Fruit fly (Drosophila melanogaster) whole organism, adult: Measurements from ENCODE around the gene CG31248.

ENCODE experiments used
- CG11617 ChIP-seq: fragments of 200-800 bp; sonication (Bioruptor generic); optimal IDR thresholded peaks from 2 replicates; lab custom pipeline; 2017; ENCODE audit warnings: mild to moderate bottlenecking, missing biosample characterization, missing genetic modification reagents, missing genetic modification characterization
- CG12768 ChIP-seq: fragments of 200-800 bp; sonication (Bioruptor generic); optimal IDR thresholded peaks from 2 replicates; lab custom pipeline; 2017; ENCODE audit warnings: missing biosample characterization, missing genetic modification characterization, mild to moderate bottlenecking, moderate library complexity, missing genetic modification reagents
- CG14711 ChIP-seq: fragments of 200-800 bp; sonication (Bioruptor generic); optimal IDR thresholded peaks from 2 replicates; lab custom pipeline; 2018; ENCODE audit warnings: missing biosample characterization, mild to moderate bottlenecking, missing genetic modification characterization, moderate library complexity
- CG1620 ChIP-seq: fragments of 200-800 bp; sonication (Bioruptor generic); optimal IDR thresholded peaks from 2 replicates; lab custom pipeline; 2016; ENCODE audit warnings: missing biosample characterization, missing genetic modification characterization
- CG33017 ChIP-seq: fragments of 200-800 bp; sonication (Bioruptor generic); optimal IDR thresholded peaks from 2 replicates; lab custom pipeline; 2018; ENCODE audit warnings: missing biosample characterization, mild to moderate bottlenecking, missing genetic modification characterization, moderate library complexity
- CG5204 ChIP-seq: fragments of 200-800 bp; sonication (Bioruptor generic); optimal IDR thresholded peaks from 2 replicates; lab custom pipeline; 2016; ENCODE audit warnings: missing biosample characterization, missing genetic modification characterization
- CG7045 ChIP-seq: fragments of 200-800 bp; sonication (Bioruptor generic); optimal IDR thresholded peaks from 2 replicates; lab custom pipeline; 2017; ENCODE audit warnings: missing biosample characterization, mild to moderate bottlenecking, missing genetic modification characterization
- CG7101 ChIP-seq: fragments of 200-800 bp; sonication (Bioruptor generic); optimal IDR thresholded peaks from 2 replicates; lab custom pipeline; 2018; ENCODE audit warnings: missing biosample characterization, mild to moderate bottlenecking, missing genetic modification characterization, moderate library complexity
- Clk ChIP-seq: fragments of 200-800 bp; sonication (Bioruptor generic); optimal IDR thresholded peaks from 2 replicates; lab custom pipeline; 2017; ENCODE audit warnings: missing biosample characterization, missing genetic modification characterization
- Crg-1 ChIP-seq: fragments of 200-800 bp; sonication (Bioruptor generic); optimal IDR thresholded peaks from 2 replicates; lab custom pipeline; 2016; ENCODE audit warnings: missing biosample characterization, missing genetic modification characterization
- Hr96 ChIP-seq: fragments of 200-800 bp; sonication (Bioruptor generic); optimal IDR thresholded peaks from 2 replicates; lab custom pipeline; 2016; ENCODE audit warnings: missing biosample characterization, missing genetic modification characterization
- Mnt ChIP-seq: fragments of 200-800 bp; sonication (Bioruptor generic); optimal IDR thresholded peaks from 2 replicates; lab custom pipeline; 2016; ENCODE audit warnings: missing biosample characterization, mild to moderate bottlenecking, missing genetic modification characterization
- bab1 ChIP-seq: fragments of 200-800 bp; sonication (Bioruptor generic); optimal IDR thresholded peaks from 3 replicates; lab custom pipeline; 2019; ENCODE audit warnings: missing biosample characterization, mild to moderate bottlenecking, missing genetic modification characterization, moderate library complexity
- cic ChIP-seq: fragments of 200-800 bp; sonication (Bioruptor generic); optimal IDR thresholded peaks from 2 replicates; lab custom pipeline; 2017; ENCODE audit warnings: missing biosample characterization, mild to moderate bottlenecking, missing genetic modification characterization, moderate library complexity
- cnc ChIP-seq, 2 experiments: fragments of >200 bp; optimal IDR thresholded peaks; 2 replicates each; lab custom pipeline; 2017
- kay ChIP-seq: fragments of 200-800 bp; sonication (Bioruptor generic); peaks from one replicate; lab custom pipeline; 2016; ENCODE audit warnings: missing biosample characterization, missing genetic modification characterization, borderline replicate concordance
- ovo ChIP-seq: fragments of 200-800 bp; sonication (Bioruptor generic); optimal IDR thresholded peaks from 2 replicates; lab custom pipeline; 2016; ENCODE audit warnings: missing biosample characterization, missing genetic modification characterization
- pad ChIP-seq: fragments of 200-800 bp; sonication (Bioruptor generic); optimal IDR thresholded peaks from 3 replicates; lab custom pipeline; 2017; ENCODE audit warnings: missing biosample characterization, missing genetic modification characterization, mild to moderate bottlenecking, moderate library complexity, missing genetic modification reagents
- tj ChIP-seq: fragments of 200-800 bp; sonication (Bioruptor generic); optimal IDR thresholded peaks from 3 replicates; lab custom pipeline; 2017; ENCODE audit warnings: missing biosample characterization, mild to moderate bottlenecking, missing genetic modification characterization, moderate library complexity
- toe ChIP-seq: fragments of 200-800 bp; sonication (Bioruptor generic); optimal IDR thresholded peaks from 2 replicates; lab custom pipeline; 2016; ENCODE audit warnings: missing biosample characterization, missing genetic modification characterization

Gene CG31248

dm6 chr3R:7086377-7087200, 42.5 kb upstream of the CG31248 start, which contains the start of gene alphaTub84B:
TSS of gene alphaTub84B (plus strand) at chr3R:7086599.
- TF ChIP-seq cic (peak; percentile 86), ovo (no peak), CG12768 (peak; percentile 43), kay (no peak), CG7101 (tag; lab: Kevin White, UChicago) (peak; percentile 61), pad (GFP tag; lab: Kevin White, UChicago) (no peak), CG5204 (GFP tag; lab: Kevin White, UChicago) (no peak), Clk (GFP tag; lab: Kevin White, UChicago) (no peak), Crg-1 (GFP tag; lab: Kevin White, UChicago) (peak; percentile 84), Hr96 (GFP tag; lab: Kevin White, UChicago) (peak; percentile 80), Mnt (peak; percentile 91), cnc (optimal IDR thresholded peaks at IDR 0.05; lab: Kevin White, UChicago) (peak in 1 of 2 experiments; percentile 10), CG1620 (GFP tag; lab: Kevin White, UChicago) (peak; percentile 59), CG33017 (tag; lab: Kevin White, UChicago) (peak; percentile 66), CG7045 (GFP tag; lab: Kevin White, UChicago) (peak; percentile 37), tj (peak; percentile 73), bab1 (GFP tag; lab: Kevin White, UChicago) (peak; percentile 79), toe (no peak), CG14711 (peak; percentile 51), CG11617 (GFP tag; lab: Kevin White, UChicago) (peak; percentile 73)

- no peak for TF ChIP-seq CG11617 (GFP tag; lab: Kevin White, UChicago)
- no peak for TF ChIP-seq bab1 (GFP tag; lab: Kevin White, UChicago)
- no peak for TF ChIP-seq kay
- no peak for TF ChIP-seq Clk (GFP tag; lab: Kevin White, UChicago)
- no peak for TF ChIP-seq CG7101 (tag; lab: Kevin White, UChicago)
- TF ChIP-seq Hr96 (GFP tag; lab: Kevin White, UChicago), result no peak
- TF ChIP-seq toe, result no peak
- no peak for TF ChIP-seq CG7045 (GFP tag; lab: Kevin White, UChicago)
- no peak for TF ChIP-seq CG33017 (tag; lab: Kevin White, UChicago)
- no peak for TF ChIP-seq cnc (optimal IDR thresholded peaks at IDR 0.05; lab: Kevin White, UChicago)
- TF ChIP-seq tj, result no peak
- TF ChIP-seq cic, result no peak
- TF ChIP-seq CG5204 (GFP tag; lab: Kevin White, UChicago), result no peak
- TF ChIP-seq CG12768, result no peak
- no peak for TF ChIP-seq Mnt
- no peak for TF ChIP-seq CG1620 (GFP tag; lab: Kevin White, UChicago)
- TF ChIP-seq CG14711, result no peak
- no peak for TF ChIP-seq pad (GFP tag; lab: Kevin White, UChicago)
Observed at dm6 chr3R:7087201-7087505, 42.0 kb upstream of the CG31248 start.

dm6 chr3R:7087904-7088303, 41.2 kb upstream of the CG31248 start:
- TF ChIP-seq pad (GFP tag; lab: Kevin White, UChicago) (no peak), CG14711 (no peak), tj (no peak), CG5204 (GFP tag; lab: Kevin White, UChicago) (no peak), CG7101 (tag; lab: Kevin White, UChicago) (no peak), cnc (optimal IDR thresholded peaks at IDR 0.05; lab: Kevin White, UChicago) (no peak), CG1620 (GFP tag; lab: Kevin White, UChicago) (no peak), CG11617 (GFP tag; lab: Kevin White, UChicago) (no peak), Clk (GFP tag; lab: Kevin White, UChicago) (no peak), ovo (no peak), cic (no peak), Hr96 (GFP tag; lab: Kevin White, UChicago) (no peak), bab1 (GFP tag; lab: Kevin White, UChicago) (no peak), CG12768 (no peak), Mnt (no peak), Crg-1 (GFP tag; lab: Kevin White, UChicago) (no peak), toe (no peak)

dm6 chr3R:7088837-7089361, 40.2 kb upstream of the CG31248 start:
- TF ChIP-seq Clk (GFP tag; lab: Kevin White, UChicago) (no peak), cic (no peak), tj (no peak), ovo (peak; percentile 3), CG5204 (GFP tag; lab: Kevin White, UChicago) (no peak), CG7045 (GFP tag; lab: Kevin White, UChicago) (no peak), kay (no peak), pad (GFP tag; lab: Kevin White, UChicago) (no peak)

dm6 chr3R:7089522-7090336, 39.4 kb upstream of the CG31248 start:
- no peak for TF ChIP-seq CG12768
- peak; percentile 92 for TF ChIP-seq kay

dm6 chr3R:7090337-7090830, 38.7 kb upstream of the CG31248 start:
- TF ChIP-seq Mnt (peak; percentile 20), Clk (GFP tag; lab: Kevin White, UChicago) (no peak), CG1620 (GFP tag; lab: Kevin White, UChicago) (no peak), Hr96 (GFP tag; lab: Kevin White, UChicago) (no peak), cic (peak; percentile 21), ovo (no peak), tj (peak; percentile 97)
